Worm (Caenorhabditis elegans) whole organism, L1 larva: ENCODE data around the gene C28D4.4.

ENCODE experiments used
- F16B12.6 ChIP-seq: fragments of 150-350 bp; optimal IDR thresholded peaks from 2 replicates; lab custom pipeline; 2014; ENCODE audit warnings: missing biosample characterization, missing genetic modification characterization
- Y116A8C.19 ChIP-seq: sonication (generic microtip); optimal IDR thresholded peaks from 2 replicates; lab custom pipeline; 2016; ENCODE audit warnings: missing compliant biosample characterization, missing genetic modification characterization, borderline replicate concordance
- aha-1 ChIP-seq: fragments of 150-350 bp; optimal IDR thresholded peaks from 2 replicates; lab custom pipeline; 2014; ENCODE audit warnings: missing biosample characterization, missing genetic modification characterization
- alr-1 ChIP-seq: fragments of 200-800 bp; sonication (Bioruptor generic); optimal IDR thresholded peaks from 2 replicates; lab custom pipeline; 2018; ENCODE audit warnings: borderline replicate concordance, mild to moderate bottlenecking, missing genetic modification characterization, missing compliant biosample characterization
- ama-1 ChIP-seq: fragments of 150-350 bp; optimal IDR thresholded peaks from 2 replicates; lab custom pipeline; 2014
- blmp-1 ChIP-seq: fragments of 150-350 bp; optimal IDR thresholded peaks from 2 replicates; lab custom pipeline; 2014; ENCODE audit warnings: missing biosample characterization, missing genetic modification characterization
- ceh-63 ChIP-seq: fragments of 200-800 bp; sonication (Bioruptor generic); optimal IDR thresholded peaks from 2 replicates; lab custom pipeline; 2018; ENCODE audit warnings: mild to moderate bottlenecking, missing genetic modification characterization, missing compliant biosample characterization
- ceh-88 ChIP-seq: fragments of 200-800 bp; sonication (Bioruptor generic); IDR thresholded peaks from 2 replicates; pipeline ENCODE4 v1.3.6; 2022; ENCODE audit warnings: missing genetic modification characterization, missing compliant biosample characterization
- ceh-90 ChIP-seq: sonication (generic microtip); optimal IDR thresholded peaks from 2 replicates; lab custom pipeline; 2016; ENCODE audit warnings: missing genetic modification characterization, missing compliant biosample characterization
- dsc-1 ChIP-seq: sonication (generic microtip); optimal IDR thresholded peaks from 2 replicates; lab custom pipeline; 2016; ENCODE audit warnings: mild to moderate bottlenecking, missing genetic modification characterization, missing compliant biosample characterization
- efl-3 ChIP-seq: fragments of 200-800 bp; sonication (Bioruptor generic); optimal IDR thresholded peaks from 2 replicates; lab custom pipeline; 2018; ENCODE audit warnings: mild to moderate bottlenecking, missing genetic modification characterization, missing compliant biosample characterization
- egl-13 ChIP-seq: sonication (generic microtip); optimal IDR thresholded peaks from 2 replicates; lab custom pipeline; 2016; ENCODE audit warnings: missing genotype, missing genetic modification reagents, missing genetic modification characterization, missing compliant biosample characterization
- egl-27 ChIP-seq, 2 experiments: fragments of 150-350 bp in 1 of 2; sonication (generic microtip); optimal IDR thresholded peaks; 3 replicates each; lab custom pipeline; 2017 to 2018; ENCODE audit warnings: missing biosample characterization in 2 of 2, missing genetic modification characterization in 2 of 2, missing genetic modification reagents in 2 of 2
- elt-2 ChIP-seq: sonication (generic microtip); optimal IDR thresholded peaks from 2 replicates; lab custom pipeline; 2016; ENCODE audit warnings: missing genetic modification characterization, mild to moderate bottlenecking, inconsistent platforms, missing compliant biosample characterization, missing genetic modification reagents
- elt-3 ChIP-seq, 6 experiments: fragments of 150-350 bp in 1 of 6; sonication (generic microtip); optimal IDR thresholded peaks; 2 replicates each; lab custom pipeline; 2017 to 2018; ENCODE audit warnings: missing biosample characterization in 6 of 6, missing genetic modification characterization in 6 of 6, inconsistent platforms in 1 of 6
- ets-5 ChIP-seq: fragments of 200-800 bp; sonication (Bioruptor generic); IDR thresholded peaks from 2 replicates; pipeline ENCODE4 v1.3.6; 2022; ENCODE audit warnings: missing genetic modification characterization, missing compliant biosample characterization
- fkh-10 ChIP-seq: sonication (generic microtip); optimal IDR thresholded peaks from 2 replicates; lab custom pipeline; 2017; ENCODE audit warnings: missing biosample characterization, missing genetic modification reagents, missing genetic modification characterization
- hpl-2 ChIP-seq: fragments of 150-350 bp; optimal IDR thresholded peaks from 2 replicates; lab custom pipeline; 2014; ENCODE audit warnings: missing biosample characterization, missing genetic modification reagents, missing genetic modification characterization
- irx-1 ChIP-seq: sonication (generic microtip); optimal IDR thresholded peaks from 2 replicates; lab custom pipeline; 2016; ENCODE audit warnings: missing genetic modification characterization, missing compliant biosample characterization
- lin-13 ChIP-seq: fragments of 150-350 bp; optimal IDR thresholded peaks from 2 replicates; lab custom pipeline; 2014; ENCODE audit warnings: missing biosample characterization, missing genetic modification reagents, missing genetic modification characterization
- lin-14 ChIP-seq: fragments of 200-800 bp; sonication (Bioruptor generic); optimal IDR thresholded peaks from 2 replicates; lab custom pipeline; 2018; ENCODE audit warnings: mild to moderate bottlenecking, missing genetic modification characterization, moderate library complexity, missing compliant biosample characterization
- lin-15B ChIP-seq: fragments of 150-350 bp; sonication (generic microtip); optimal IDR thresholded peaks from 3 replicates; lab custom pipeline; 2014; ENCODE audit warnings: missing biosample characterization, missing genetic modification characterization
- lin-35 ChIP-seq, 2 experiments: fragments of 150-350 bp; optimal IDR thresholded peaks; 2 replicates each; lab custom pipeline; 2014; ENCODE audit warnings: missing biosample characterization in 2 of 2, missing genetic modification characterization in 2 of 2, missing genetic modification reagents in 2 of 2
- lin-39 ChIP-seq: fragments of 150-350 bp; optimal IDR thresholded peaks from 2 replicates; lab custom pipeline; 2014; ENCODE audit warnings: missing biosample characterization, missing genetic modification reagents, missing genetic modification characterization
- lsy-2 ChIP-seq, 2 experiments: fragments of 150-350 bp; optimal IDR thresholded peaks; 2 replicates each; lab custom pipeline; 2014; ENCODE audit warnings: missing biosample characterization in 2 of 2, missing genetic modification characterization in 2 of 2
- mab-9 ChIP-seq: fragments of 200-800 bp; sonication (Bioruptor generic); IDR thresholded peaks from 2 replicates; pipeline ENCODE4 v1.3.6; 2022; ENCODE audit warnings: missing genetic modification reagents, missing genetic modification characterization, missing compliant biosample characterization
- mdl-1 ChIP-seq, 2 experiments: fragments of 150-350 bp; optimal IDR thresholded peaks; 2 replicates each; lab custom pipeline; 2014 to 2017; ENCODE audit warnings: missing biosample characterization in 2 of 2, missing genetic modification characterization in 2 of 2, inconsistent platforms in 1 of 2
- mep-1 ChIP-seq: fragments of 150-350 bp; optimal IDR thresholded peaks from 2 replicates; lab custom pipeline; 2014; ENCODE audit warnings: missing biosample characterization, missing genetic modification characterization
- nhr-11 ChIP-seq: fragments of 150-350 bp; optimal IDR thresholded peaks from 2 replicates; lab custom pipeline; 2014; ENCODE audit warnings: missing biosample characterization, missing genetic modification characterization
- nhr-12 ChIP-seq: sonication (generic microtip); optimal IDR thresholded peaks from 2 replicates; lab custom pipeline; 2017; ENCODE audit warnings: missing biosample characterization, missing genetic modification characterization
- nhr-19 ChIP-seq: fragments of 200-800 bp; sonication (Bioruptor generic); conservative IDR thresholded peaks from 2 replicates; pipeline ENCODE4 v1.3.6; 2022; ENCODE audit warnings: missing genetic modification characterization, missing compliant biosample characterization
- nhr-20 ChIP-seq: sonication (generic microtip); optimal IDR thresholded peaks from 2 replicates; lab custom pipeline; 2016; ENCODE audit warnings: mild to moderate bottlenecking, missing genetic modification characterization, missing compliant biosample characterization
- nhr-237 ChIP-seq: fragments of 150-350 bp; optimal IDR thresholded peaks from 2 replicates; lab custom pipeline; 2014; ENCODE audit warnings: missing biosample characterization, missing genetic modification characterization
- nhr-47 ChIP-seq: sonication (generic microtip); optimal IDR thresholded peaks from 2 replicates; lab custom pipeline; 2016; ENCODE audit warnings: mild to moderate bottlenecking, missing genetic modification characterization, moderate library complexity, missing compliant biosample characterization
- nhr-71 ChIP-seq: sonication (generic microtip); optimal IDR thresholded peaks from 2 replicates; lab custom pipeline; 2016; ENCODE audit warnings: mild to moderate bottlenecking, missing genetic modification characterization, moderate library complexity, missing compliant biosample characterization
- nhr-85 ChIP-seq: sonication (generic microtip); peaks from one replicate; lab custom pipeline; 2016; ENCODE audit warnings: missing genetic modification characterization, inconsistent platforms, missing compliant biosample characterization
- nhr-90 ChIP-seq: sonication (generic microtip); optimal IDR thresholded peaks from 2 replicates; lab custom pipeline; 2016; ENCODE audit warnings: mild to moderate bottlenecking, missing genetic modification characterization, missing compliant biosample characterization; ENCODE audit not compliant: poor library complexity
- pax-3 ChIP-seq: fragments of 200-800 bp; sonication (Bioruptor generic); optimal IDR thresholded peaks from 2 replicates; lab custom pipeline; 2018; ENCODE audit warnings: mild to moderate bottlenecking, missing genetic modification characterization, moderate library complexity, missing compliant biosample characterization
- pqm-1 ChIP-seq: sonication (generic microtip); optimal IDR thresholded peaks from 3 replicates; lab custom pipeline; 2017; ENCODE audit warnings: missing biosample characterization, missing genetic modification characterization
- rnt-1 ChIP-seq: sonication (generic microtip); optimal IDR thresholded peaks from 2 replicates; lab custom pipeline; 2016; ENCODE audit warnings: mild to moderate bottlenecking, missing genetic modification characterization, moderate library complexity, missing compliant biosample characterization
- skn-1 ChIP-seq: fragments of 150-350 bp; optimal IDR thresholded peaks from 2 replicates; lab custom pipeline; 2014; ENCODE audit warnings: missing biosample characterization, missing genetic modification characterization
- snpc-4 ChIP-seq: fragments of 150-350 bp; optimal IDR thresholded peaks from 2 replicates; lab custom pipeline; 2014; ENCODE audit warnings: missing biosample characterization, missing genetic modification characterization
- snu-23 ChIP-seq: sonication (generic microtip); optimal IDR thresholded peaks from 2 replicates; lab custom pipeline; 2016; ENCODE audit warnings: missing genetic modification characterization, missing compliant biosample characterization
- swsn-7 ChIP-seq: sonication (generic microtip); optimal IDR thresholded peaks from 2 replicates; lab custom pipeline; 2016; ENCODE audit warnings: missing genetic modification characterization, missing compliant biosample characterization
- tlp-1 ChIP-seq: fragments of 150-350 bp; optimal IDR thresholded peaks from 2 replicates; lab custom pipeline; 2014; ENCODE audit warnings: missing biosample characterization, missing genetic modification characterization
- unc-30 ChIP-seq: sonication (generic microtip); optimal IDR thresholded peaks from 2 replicates; lab custom pipeline; 2017; ENCODE audit warnings: missing biosample characterization, missing genetic modification characterization
- unc-62 ChIP-seq: fragments of 150-350 bp; optimal IDR thresholded peaks from 2 replicates; lab custom pipeline; 2014; ENCODE audit warnings: missing biosample characterization, missing genetic modification reagents, missing genetic modification characterization
- unc-86 ChIP-seq: sonication (generic microtip); optimal IDR thresholded peaks from 2 replicates; lab custom pipeline; 2016; ENCODE audit warnings: missing genetic modification characterization, missing compliant biosample characterization
- xbp-1 ChIP-seq: sonication (generic microtip); optimal IDR thresholded peaks from 2 replicates; lab custom pipeline; 2016; ENCODE audit warnings: missing genetic modification characterization, missing compliant biosample characterization
- zag-1 ChIP-seq: fragments of 150-350 bp; optimal IDR thresholded peaks from 2 replicates; lab custom pipeline; 2014; ENCODE audit warnings: missing biosample characterization, missing genetic modification characterization
- zip-4 ChIP-seq: fragments of 200-800 bp; sonication (Bioruptor generic); optimal IDR thresholded peaks from 2 replicates; lab custom pipeline; 2018; ENCODE audit warnings: mild to moderate bottlenecking, missing genetic modification characterization, moderate library complexity, missing compliant biosample characterization

C28D4.4 gene

DNA sequence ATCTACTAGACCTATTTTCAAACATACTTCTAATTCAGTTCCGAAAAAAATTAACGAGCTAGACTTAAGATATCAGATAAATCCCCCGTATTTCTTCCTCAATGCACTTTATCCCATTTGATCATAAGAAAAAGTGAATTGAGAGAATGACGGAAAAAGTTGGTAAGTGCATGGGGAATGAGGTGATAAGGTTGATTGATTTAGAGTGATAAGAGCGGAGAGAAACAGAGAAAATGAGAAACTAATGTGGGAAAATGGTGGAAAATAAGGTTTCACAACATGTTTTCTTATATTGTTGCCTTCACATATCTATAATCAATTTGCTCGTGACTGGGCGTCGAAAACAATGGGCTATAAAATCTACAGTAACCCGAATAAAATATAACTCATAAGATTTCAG, 9.1 kb downstream of the C28D4.4 start:
- TF ChIP-seq nhr-85 (tag; lab: Kevin White, UChicago) (peak; percentile 77), nhr-237 (tag; lab: Kevin White, UChicago) (no peak), mep-1 (tag; lab: Kevin White, UChicago) (peak; percentile 40), snu-23 (GFP tag; lab: Kevin White, UChicago) (peak; percentile 30), nhr-20 (tag; lab: Kevin White, UChicago) (peak; percentile 52), lin-14 (GFP tag; lab: Kevin White, UChicago) (peak; percentile 66), rnt-1 (tag; lab: Kevin White, UChicago) (peak; percentile 24), nhr-19 (GFP tag; lab: Robert Waterston, UW) (peak; percentile 37; the same call in 1 of the 2 replicates), pqm-1 (tag; lab: Kevin White, UChicago) (peak; percentile 7), nhr-71 (peak; percentile 63), snpc-4 (tag; lab: Kevin White, UChicago) (no peak), lsy-2 (tag; optimal IDR thresholded peaks at IDR 0.05; lab: Kevin White, UChicago) (peak; percentile 27 to 35), elt-2 (peak; percentile 50), dsc-1 (peak; percentile 53), irx-1 (no peak), blmp-1 (tag; lab: Kevin White, UChicago) (peak; percentile 85), elt-3 (tag; optimal IDR thresholded peaks at IDR 0.05; lab: Kevin White, UChicago) (peak in 5 of 6 experiments; percentile 28 to 82 (median 45)), nhr-90 (tag; lab: Kevin White, UChicago) (peak; percentile 18), lin-35 (GFP tag; optimal IDR thresholded peaks at IDR 0.05; lab: Kevin White, UChicago) (peak in 1 of 2 experiments; percentile 39), hpl-2 (GFP tag; lab: Kevin White, UChicago) (no peak)

DNA sequence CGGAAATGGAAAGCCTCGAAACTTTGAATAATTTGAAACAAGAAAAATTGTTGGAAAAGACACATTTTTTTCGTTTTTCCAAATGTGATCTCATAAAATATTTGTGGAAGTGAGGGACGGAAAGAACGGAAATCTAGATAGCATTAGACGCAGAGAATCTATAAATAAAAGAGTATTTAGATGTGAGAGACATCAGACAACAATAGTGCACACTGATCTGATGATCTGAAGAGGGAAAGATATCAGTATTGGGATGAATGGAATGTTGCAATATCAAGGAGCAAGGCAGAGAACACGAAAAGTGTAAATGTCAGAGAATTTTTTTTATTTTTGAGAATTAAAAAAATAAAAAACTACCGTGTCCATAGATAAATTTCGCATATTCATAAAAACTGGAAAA, 9.9 kb downstream of the C28D4.4 start:
- TF ChIP-seq nhr-12 (tag; lab: Kevin White, UChicago), result no peak
- no peak for TF ChIP-seq xbp-1 (tag; lab: Kevin White, UChicago)
- TF ChIP-seq unc-86, result no peak
- TF ChIP-seq nhr-47 (tag; lab: Kevin White, UChicago), result no peak
- TF ChIP-seq tlp-1, result no peak
- no peak for TF ChIP-seq mdl-1 (tag; optimal IDR thresholded peaks at IDR 0.05; lab: Kevin White, UChicago)
- no peak for TF ChIP-seq efl-3 (GFP tag; lab: Kevin White, UChicago)
- no peak for TF ChIP-seq pax-3
- TF ChIP-seq mep-1 (tag; lab: Kevin White, UChicago), result peak; percentile 1
- no peak for TF ChIP-seq fkh-10 (GFP tag; lab: Kevin White, UChicago)
- TF ChIP-seq elt-2, result no peak
- peak in 1 of 2 experiments; percentile 14 for TF ChIP-seq lsy-2 (tag; optimal IDR thresholded peaks at IDR 0.05; lab: Kevin White, UChicago)
- no peak for TF ChIP-seq aha-1 (tag; lab: Kevin White, UChicago)
- TF ChIP-seq skn-1 (tag; lab: Kevin White, UChicago), result no peak
- no peak for TF ChIP-seq ceh-90 (tag; lab: Kevin White, UChicago)
- TF ChIP-seq nhr-20 (tag; lab: Kevin White, UChicago), result no peak
- TF ChIP-seq egl-27 (tag; optimal IDR thresholded peaks at IDR 0.05; lab: Kevin White, UChicago), result no peak
- TF ChIP-seq zip-4 (GFP tag; lab: Kevin White, UChicago), result no peak
- no peak for TF ChIP-seq egl-13 (tag; lab: Kevin White, UChicago)
- no peak for TF ChIP-seq nhr-11 (tag; lab: Kevin White, UChicago)
- no peak for TF ChIP-seq zag-1
- peak; percentile 1 for TF ChIP-seq nhr-71
- TF ChIP-seq ets-5, result no peak
- no peak for TF ChIP-seq mab-9 (GFP tag; lab: Robert Waterston, UW)
- no peak for TF ChIP-seq unc-62 (GFP tag; lab: Kevin White, UChicago)
- TF ChIP-seq lin-39, result no peak
- TF ChIP-seq ceh-88 (GFP tag; lab: Robert Waterston, UW), result no peak
- no peak for TF ChIP-seq ceh-63 (GFP tag; lab: Kevin White, UChicago)
- TF ChIP-seq lin-15B, result no peak
- peak; percentile 50 for TF ChIP-seq lin-14 (GFP tag; lab: Kevin White, UChicago)
- no peak for TF ChIP-seq alr-1
- TF ChIP-seq lin-13 (GFP tag; lab: Kevin White, UChicago), result no peak
- TF ChIP-seq elt-3 (tag; optimal IDR thresholded peaks at IDR 0.05; lab: Kevin White, UChicago), result no peak
- no peak for TF ChIP-seq ama-1 (lab: Kevin White, UChicago)
- TF ChIP-seq rnt-1 (tag; lab: Kevin White, UChicago), result peak; percentile 10
- TF ChIP-seq nhr-19 (GFP tag; lab: Robert Waterston, UW), result no peak; the same call in 1 of the 2 replicates
- TF ChIP-seq lin-35 (GFP tag; optimal IDR thresholded peaks at IDR 0.05; lab: Kevin White, UChicago), result no peak
- no peak for TF ChIP-seq Y116A8C.19 (tag; lab: Kevin White, UChicago)
- no peak for TF ChIP-seq swsn-7 (tag; lab: Kevin White, UChicago)
- no peak for TF ChIP-seq unc-30 (tag; lab: Kevin White, UChicago)
- TF ChIP-seq F16B12.6 (tag; lab: Kevin White, UChicago), result no peak
